Fruit fly (Drosophila melanogaster) whole organism, adult: ENCODE measurements around the gene RpS28a.

ENCODE experiments used
- CG11617 ChIP-seq: fragments of 200-800 bp; sonication (Bioruptor generic); optimal IDR thresholded peaks from 2 replicates; lab custom pipeline; 2017; ENCODE audit warnings: mild to moderate bottlenecking, missing biosample characterization, missing genetic modification reagents, missing genetic modification characterization
- CG12768 ChIP-seq: fragments of 200-800 bp; sonication (Bioruptor generic); optimal IDR thresholded peaks from 2 replicates; lab custom pipeline; 2017; ENCODE audit warnings: missing biosample characterization, missing genetic modification characterization, mild to moderate bottlenecking, moderate library complexity, missing genetic modification reagents
- CG14711 ChIP-seq: fragments of 200-800 bp; sonication (Bioruptor generic); optimal IDR thresholded peaks from 2 replicates; lab custom pipeline; 2018; ENCODE audit warnings: missing biosample characterization, mild to moderate bottlenecking, missing genetic modification characterization, moderate library complexity
- CG1620 ChIP-seq: fragments of 200-800 bp; sonication (Bioruptor generic); optimal IDR thresholded peaks from 2 replicates; lab custom pipeline; 2016; ENCODE audit warnings: missing biosample characterization, missing genetic modification characterization
- CG33017 ChIP-seq: fragments of 200-800 bp; sonication (Bioruptor generic); optimal IDR thresholded peaks from 2 replicates; lab custom pipeline; 2018; ENCODE audit warnings: missing biosample characterization, mild to moderate bottlenecking, missing genetic modification characterization, moderate library complexity
- CG5204 ChIP-seq: fragments of 200-800 bp; sonication (Bioruptor generic); optimal IDR thresholded peaks from 2 replicates; lab custom pipeline; 2016; ENCODE audit warnings: missing biosample characterization, missing genetic modification characterization
- CG7045 ChIP-seq: fragments of 200-800 bp; sonication (Bioruptor generic); optimal IDR thresholded peaks from 2 replicates; lab custom pipeline; 2017; ENCODE audit warnings: missing biosample characterization, mild to moderate bottlenecking, missing genetic modification characterization
- CG7101 ChIP-seq: fragments of 200-800 bp; sonication (Bioruptor generic); optimal IDR thresholded peaks from 2 replicates; lab custom pipeline; 2018; ENCODE audit warnings: missing biosample characterization, mild to moderate bottlenecking, missing genetic modification characterization, moderate library complexity
- Clk ChIP-seq: fragments of 200-800 bp; sonication (Bioruptor generic); optimal IDR thresholded peaks from 2 replicates; lab custom pipeline; 2017; ENCODE audit warnings: missing biosample characterization, missing genetic modification characterization
- Crg-1 ChIP-seq: fragments of 200-800 bp; sonication (Bioruptor generic); optimal IDR thresholded peaks from 2 replicates; lab custom pipeline; 2016; ENCODE audit warnings: missing biosample characterization, missing genetic modification characterization
- Hr96 ChIP-seq: fragments of 200-800 bp; sonication (Bioruptor generic); optimal IDR thresholded peaks from 2 replicates; lab custom pipeline; 2016; ENCODE audit warnings: missing biosample characterization, missing genetic modification characterization
- Mnt ChIP-seq: fragments of 200-800 bp; sonication (Bioruptor generic); optimal IDR thresholded peaks from 2 replicates; lab custom pipeline; 2016; ENCODE audit warnings: missing biosample characterization, mild to moderate bottlenecking, missing genetic modification characterization
- bab1 ChIP-seq: fragments of 200-800 bp; sonication (Bioruptor generic); optimal IDR thresholded peaks from 3 replicates; lab custom pipeline; 2019; ENCODE audit warnings: missing biosample characterization, mild to moderate bottlenecking, missing genetic modification characterization, moderate library complexity
- cic ChIP-seq: fragments of 200-800 bp; sonication (Bioruptor generic); optimal IDR thresholded peaks from 2 replicates; lab custom pipeline; 2017; ENCODE audit warnings: missing biosample characterization, mild to moderate bottlenecking, missing genetic modification characterization, moderate library complexity
- cnc ChIP-seq, 2 experiments: fragments of >200 bp; optimal IDR thresholded peaks; 2 replicates each; lab custom pipeline; 2017
- kay ChIP-seq: fragments of 200-800 bp; sonication (Bioruptor generic); peaks from one replicate; lab custom pipeline; 2016; ENCODE audit warnings: missing biosample characterization, missing genetic modification characterization, borderline replicate concordance
- ovo ChIP-seq: fragments of 200-800 bp; sonication (Bioruptor generic); optimal IDR thresholded peaks from 2 replicates; lab custom pipeline; 2016; ENCODE audit warnings: missing biosample characterization, missing genetic modification characterization
- pad ChIP-seq: fragments of 200-800 bp; sonication (Bioruptor generic); optimal IDR thresholded peaks from 3 replicates; lab custom pipeline; 2017; ENCODE audit warnings: missing biosample characterization, missing genetic modification characterization, mild to moderate bottlenecking, moderate library complexity, missing genetic modification reagents
- tj ChIP-seq: fragments of 200-800 bp; sonication (Bioruptor generic); optimal IDR thresholded peaks from 3 replicates; lab custom pipeline; 2017; ENCODE audit warnings: missing biosample characterization, mild to moderate bottlenecking, missing genetic modification characterization, moderate library complexity
- toe ChIP-seq: fragments of 200-800 bp; sonication (Bioruptor generic); optimal IDR thresholded peaks from 2 replicates; lab custom pipeline; 2016; ENCODE audit warnings: missing biosample characterization, missing genetic modification characterization

Gene RpS28a

dm6 chr3R:30061980-30062379, 39.5 kb upstream of the RpS28a start:
- TF ChIP-seq kay (GFP tag; lab: Kevin White, UChicago) = peak; percentile 48
- no peak for TF ChIP-seq Crg-1 (GFP tag; lab: Kevin White, UChicago)
- TF ChIP-seq CG33017 (tag; lab: Kevin White, UChicago) = no peak
- no peak for TF ChIP-seq Clk (GFP tag; lab: Kevin White, UChicago)
- TF ChIP-seq CG7045 (GFP tag; lab: Kevin White, UChicago) = peak; percentile 30
- no peak for TF ChIP-seq toe (GFP tag; lab: Kevin White, UChicago)
- no peak for TF ChIP-seq Mnt (GFP tag; lab: Kevin White, UChicago)
- no peak for TF ChIP-seq bab1 (GFP tag; lab: Kevin White, UChicago)
- TF ChIP-seq pad (GFP tag; lab: Kevin White, UChicago) = no peak
- no peak for TF ChIP-seq tj (GFP tag; lab: Kevin White, UChicago)
- TF ChIP-seq cic (GFP tag; lab: Kevin White, UChicago) = peak; percentile 35

dm6 chr3R:30061154-30061482, 38.7 kb upstream of the RpS28a start:
- TF ChIP-seq tj (GFP tag; lab: Kevin White, UChicago) (no peak), CG12768 (GFP tag; lab: Kevin White, UChicago) (peak; percentile 26), Hr96 (GFP tag; lab: Kevin White, UChicago) (no peak), CG7045 (GFP tag; lab: Kevin White, UChicago) (no peak), kay (GFP tag; lab: Kevin White, UChicago) (no peak), CG7101 (tag; lab: Kevin White, UChicago) (peak; percentile 56), CG5204 (GFP tag; lab: Kevin White, UChicago) (no peak), CG33017 (tag; lab: Kevin White, UChicago) (peak; percentile 38), ovo (GFP tag; lab: Kevin White, UChicago) (no peak), Clk (GFP tag; lab: Kevin White, UChicago) (no peak), CG14711 (tag; lab: Kevin White, UChicago) (peak; percentile 48), bab1 (GFP tag; lab: Kevin White, UChicago) (no peak), Mnt (GFP tag; lab: Kevin White, UChicago) (peak; percentile 15), CG11617 (GFP tag; lab: Kevin White, UChicago) (no peak), CG1620 (GFP tag; lab: Kevin White, UChicago) (no peak), Crg-1 (GFP tag; lab: Kevin White, UChicago) (no peak), cnc (optimal IDR thresholded peaks at IDR 0.05; lab: Kevin White, UChicago) (no peak), cic (GFP tag; lab: Kevin White, UChicago) (no peak), toe (GFP tag; lab: Kevin White, UChicago) (no peak), pad (GFP tag; lab: Kevin White, UChicago) (no peak)

- TF ChIP-seq tj (GFP tag; lab: Kevin White, UChicago) = no peak
- TF ChIP-seq ovo (GFP tag; lab: Kevin White, UChicago) = no peak
- TF ChIP-seq CG12768 (GFP tag; lab: Kevin White, UChicago) = no peak
- TF ChIP-seq CG5204 (GFP tag; lab: Kevin White, UChicago) = no peak
- TF ChIP-seq cnc (optimal IDR thresholded peaks at IDR 0.05; lab: Kevin White, UChicago) = no peak
- no peak for TF ChIP-seq Clk (GFP tag; lab: Kevin White, UChicago)
- TF ChIP-seq CG14711 (tag; lab: Kevin White, UChicago) = no peak
These were observed 38.2 kb upstream of the RpS28a start for dm6 chr3R:30060451-30061153.

- TF ChIP-seq pad (GFP tag; lab: Kevin White, UChicago) = no peak
- TF ChIP-seq CG33017 (tag; lab: Kevin White, UChicago) = no peak
- TF ChIP-seq Mnt (GFP tag; lab: Kevin White, UChicago) = no peak
- no peak for TF ChIP-seq ovo (GFP tag; lab: Kevin White, UChicago)
- TF ChIP-seq CG14711 (tag; lab: Kevin White, UChicago) = no peak
- no peak for TF ChIP-seq Hr96 (GFP tag; lab: Kevin White, UChicago)
These were observed 37.5 kb upstream of the RpS28a start for dm6 chr3R:30059944-30060343.

dm6 chr3R:30058057-30058868, 35.8 kb upstream of the RpS28a start, which contains the start of gene sima:
Gene sima, plus strand, starts transcription at chr3R:30058311.
- peak; percentile 28 for TF ChIP-seq CG33017 (tag; lab: Kevin White, UChicago)
- TF ChIP-seq CG12768 (GFP tag; lab: Kevin White, UChicago) = peak; percentile 57
- TF ChIP-seq Mnt (GFP tag; lab: Kevin White, UChicago) = peak; percentile 55
- peak; percentile 40 for TF ChIP-seq CG11617 (GFP tag; lab: Kevin White, UChicago)
- peak; percentile 46 for TF ChIP-seq cic (GFP tag; lab: Kevin White, UChicago)
- TF ChIP-seq cnc (optimal IDR thresholded peaks at IDR 0.05; lab: Kevin White, UChicago) = no peak
- peak; percentile 1 for TF ChIP-seq ovo (GFP tag; lab: Kevin White, UChicago)
- TF ChIP-seq CG7101 (tag; lab: Kevin White, UChicago) = peak; percentile 15
- peak; percentile 26 for TF ChIP-seq bab1 (GFP tag; lab: Kevin White, UChicago)
- TF ChIP-seq kay (GFP tag; lab: Kevin White, UChicago) = no peak
- peak; percentile 12 for TF ChIP-seq toe (GFP tag; lab: Kevin White, UChicago)
- TF ChIP-seq tj (GFP tag; lab: Kevin White, UChicago) = no peak
- no peak for TF ChIP-seq Crg-1 (GFP tag; lab: Kevin White, UChicago)
- TF ChIP-seq CG14711 (tag; lab: Kevin White, UChicago) = peak; percentile 48
- TF ChIP-seq CG7045 (GFP tag; lab: Kevin White, UChicago) = no peak
- TF ChIP-seq CG5204 (GFP tag; lab: Kevin White, UChicago) = no peak
